Worm (Caenorhabditis elegans) whole organism, L4 larva: Measurements from ENCODE around the gene gcy-9.
A peak's percentile ranks its signal among the peaks of the same experiment; 100 is the strongest.

Source experiments
- F10B5.3 ChIP-seq: sonication (generic microtip); optimal IDR thresholded peaks from 2 replicates; lab custom pipeline; 2016; ENCODE audit warnings: mild to moderate bottlenecking, missing genetic modification characterization, missing compliant biosample characterization
- F26F4.8 ChIP-seq: fragments of 200-800 bp; sonication (Bioruptor generic); conservative IDR thresholded peaks from 2 replicates; pipeline ENCODE4 v1.3.6; 2022; ENCODE audit warnings: missing genetic modification characterization, missing compliant biosample characterization
- F44E2.7 ChIP-seq: fragments of 200-800 bp; sonication (Bioruptor generic); IDR thresholded peaks from 2 replicates; pipeline ENCODE4 v2.1.2; 2022; ENCODE audit warnings: missing genetic modification characterization, missing compliant biosample characterization
- F49E8.2 ChIP-seq: sonication (generic microtip); optimal IDR thresholded peaks from 2 replicates; lab custom pipeline; 2016; ENCODE audit warnings: missing compliant biosample characterization, mild to moderate bottlenecking, missing genetic modification characterization, borderline replicate concordance
- T26A8.4 ChIP-seq: fragments of 200-800 bp; sonication (Bioruptor generic); IDR thresholded peaks from 2 replicates; pipeline ENCODE4 v1.3.6; 2022; ENCODE audit warnings: missing genetic modification characterization, missing compliant biosample characterization
- Y105C5A.15 ChIP-seq: fragments of 200-800 bp; sonication (Bioruptor generic); IDR thresholded peaks from 2 replicates; pipeline ENCODE4 v1.3.6; 2022; ENCODE audit warnings: missing genetic modification characterization, missing compliant biosample characterization
- Y48G9A.11 ChIP-seq: fragments of 200-800 bp; sonication (Bioruptor generic); IDR thresholded peaks from 2 replicates; pipeline ENCODE4 v1.3.6; 2022; ENCODE audit warnings: missing genetic modification reagents, missing genetic modification characterization, missing compliant biosample characterization
- ama-1 ChIP-seq: fragments of 150-350 bp; optimal IDR thresholded peaks from 2 replicates; lab custom pipeline; 2014; ENCODE audit warnings: inconsistent platforms, mixed read lengths
- arid-1 ChIP-seq: fragments of 200-800 bp; sonication (Bioruptor generic); conservative IDR thresholded peaks from 2 replicates; pipeline ENCODE4 v1.3.6; 2022; ENCODE audit warnings: missing genetic modification reagents, missing genetic modification characterization, missing compliant biosample characterization
- attf-4 ChIP-seq: sonication (generic microtip); optimal IDR thresholded peaks from 3 replicates; lab custom pipeline; 2017; ENCODE audit warnings: missing biosample characterization, missing genetic modification characterization
- ceh-44 ChIP-seq: fragments of 200-800 bp; sonication (Bioruptor generic); IDR thresholded peaks from 2 replicates; pipeline ENCODE4 v1.3.6; 2022; ENCODE audit warnings: missing genetic modification reagents, missing genetic modification characterization, missing compliant biosample characterization
- daf-16 ChIP-seq, 3 experiments: sonication (generic microtip); optimal IDR thresholded peaks; 2 replicates each; lab custom pipeline; 2016 to 2017; ENCODE audit warnings: missing genetic modification characterization in 3 of 3, missing genetic modification reagents in 3 of 3, mild to moderate bottlenecking in 2 of 3, missing compliant biosample characterization in 2 of 3, missing biosample characterization in 1 of 3, moderate library complexity in 1 of 3
- daf-19 ChIP-seq: fragments of 200-800 bp; sonication (Bioruptor generic); conservative IDR thresholded peaks from 2 replicates; pipeline ENCODE4 v1.3.6; 2022; ENCODE audit warnings: missing genetic modification characterization, missing compliant biosample characterization
- dve-1 ChIP-seq: sonication (generic microtip); optimal IDR thresholded peaks from 2 replicates; lab custom pipeline; 2017; ENCODE audit warnings: antibody characterized with exemption, mild to moderate bottlenecking, missing genetic modification characterization, missing compliant biosample characterization; ENCODE audit not compliant: insufficient read depth
- egl-43 ChIP-seq: fragments of 200-800 bp; sonication (Bioruptor generic); IDR thresholded peaks from 2 replicates; pipeline ENCODE4 v1.3.6; 2022; ENCODE audit warnings: missing genetic modification reagents, missing genetic modification characterization, missing compliant biosample characterization
- gei-8 ChIP-seq: fragments of 200-800 bp; sonication (Bioruptor generic); optimal IDR thresholded peaks from 2 replicates; lab custom pipeline; 2018; ENCODE audit warnings: mild to moderate bottlenecking, missing genetic modification characterization, missing compliant biosample characterization
- hif-1 ChIP-seq, 2 experiments: sonication (generic microtip); optimal IDR thresholded peaks; 2 replicates each; lab custom pipeline; 2016 to 2017; ENCODE audit warnings: missing compliant biosample characterization in 2 of 2, missing genetic modification characterization in 2 of 2, missing genetic modification reagents in 2 of 2, missing genotype in 2 of 2, mild to moderate bottlenecking in 1 of 2
- hlh-11 ChIP-seq: fragments of 200-800 bp; sonication (Bioruptor generic); optimal IDR thresholded peaks from 2 replicates; lab custom pipeline; 2018; ENCODE audit warnings: mild to moderate bottlenecking, missing genetic modification characterization, missing compliant biosample characterization
- hlh-30 ChIP-seq: sonication (generic microtip); optimal IDR thresholded peaks from 2 replicates; lab custom pipeline; 2017; ENCODE audit warnings: antibody characterized with exemption, mild to moderate bottlenecking, missing genetic modification characterization, missing compliant biosample characterization; ENCODE audit not compliant: insufficient read depth
- hmg-1.1 ChIP-seq: fragments of 200-800 bp; sonication (Bioruptor generic); IDR thresholded peaks from 2 replicates; pipeline ENCODE4 v1.3.6; 2022; ENCODE audit warnings: missing genetic modification reagents, missing genetic modification characterization, missing compliant biosample characterization
- lin-13 ChIP-seq: fragments of 150-350 bp; optimal IDR thresholded peaks from 2 replicates; lab custom pipeline; 2014; ENCODE audit warnings: missing biosample characterization, missing genetic modification reagents, missing genetic modification characterization
- lin-38 ChIP-seq: fragments of 200-800 bp; sonication (Bioruptor generic); IDR thresholded peaks from 2 replicates; pipeline ENCODE4 v1.3.6; 2022; ENCODE audit warnings: missing genetic modification reagents, missing genetic modification characterization, missing compliant biosample characterization
- mep-1 ChIP-seq: fragments of 150-350 bp; sonication (generic microtip); optimal IDR thresholded peaks from 3 replicates; lab custom pipeline; 2014; ENCODE audit warnings: missing biosample characterization, missing genetic modification characterization
- mxl-2 ChIP-seq: fragments of 200-800 bp; sonication (Bioruptor generic); conservative IDR thresholded peaks from 2 replicates; pipeline ENCODE4 v1.3.6; 2022; ENCODE audit warnings: missing genetic modification reagents, missing genetic modification characterization, missing compliant biosample characterization
- nhr-10 ChIP-seq: fragments of 150-350 bp; optimal IDR thresholded peaks from 2 replicates; lab custom pipeline; 2014; ENCODE audit warnings: missing biosample characterization, missing genetic modification characterization
- nhr-11 ChIP-seq: fragments of 150-350 bp; optimal IDR thresholded peaks from 2 replicates; lab custom pipeline; 2014; ENCODE audit warnings: missing biosample characterization, missing genetic modification characterization
- nhr-28 ChIP-seq: fragments of 150-350 bp; optimal IDR thresholded peaks from 2 replicates; lab custom pipeline; 2014; ENCODE audit warnings: missing biosample characterization, missing genetic modification characterization
- nhr-77 ChIP-seq: fragments of 150-350 bp; optimal IDR thresholded peaks from 2 replicates; lab custom pipeline; 2014; ENCODE audit warnings: missing biosample characterization, missing genetic modification characterization
- php-3 ChIP-seq: fragments of 200-800 bp; sonication (Bioruptor generic); IDR thresholded peaks from 2 replicates; pipeline ENCODE4 v1.3.6; 2022; ENCODE audit warnings: missing genetic modification reagents, missing genetic modification characterization, missing compliant biosample characterization
- saeg-2 ChIP-seq: fragments of 200-800 bp; sonication (Bioruptor generic); IDR thresholded peaks from 2 replicates; pipeline ENCODE4 v1.3.6; 2022; ENCODE audit warnings: missing genetic modification reagents, missing genetic modification characterization, missing compliant biosample characterization
- skn-1 ChIP-seq: fragments of 150-350 bp; optimal IDR thresholded peaks from 2 replicates; lab custom pipeline; 2014; ENCODE audit warnings: missing biosample characterization, missing genetic modification characterization
- spr-3 ChIP-seq: fragments of 200-800 bp; sonication (Bioruptor generic); optimal IDR thresholded peaks from 2 replicates; lab custom pipeline; 2018; ENCODE audit warnings: mild to moderate bottlenecking, missing genetic modification characterization, missing compliant biosample characterization
- tra-1 ChIP-seq: fragments of 200-800 bp; sonication (Bioruptor generic); IDR thresholded peaks from 2 replicates; pipeline ENCODE4 v1.3.6; 2022; ENCODE audit warnings: missing genetic modification reagents, missing genetic modification characterization, missing compliant biosample characterization
- unc-62 ChIP-seq, 3 experiments: fragments of 150-350 bp in 1 of 3; sonication (generic microtip); optimal IDR thresholded peaks in 2 of 3; peaks in 1 of 3; 1 replicate in 1 of 3; 2 replicates in 2 of 3; lab custom pipeline; 2014 to 2017; ENCODE audit warnings: missing biosample characterization in 3 of 3, missing genetic modification characterization in 3 of 3, missing genetic modification reagents in 3 of 3, missing genotype in 1 of 3
- zip-11 ChIP-seq: fragments of 200-800 bp; sonication (Bioruptor generic); IDR thresholded peaks from 2 replicates; pipeline ENCODE4 v1.3.6; 2022; ENCODE audit warnings: missing genetic modification characterization, missing compliant biosample characterization
- zip-2 ChIP-seq: fragments of 150-350 bp; optimal IDR thresholded peaks from 2 replicates; lab custom pipeline; 2014; ENCODE audit warnings: missing biosample characterization, missing genetic modification characterization

The gcy-9 gene

DNA sequence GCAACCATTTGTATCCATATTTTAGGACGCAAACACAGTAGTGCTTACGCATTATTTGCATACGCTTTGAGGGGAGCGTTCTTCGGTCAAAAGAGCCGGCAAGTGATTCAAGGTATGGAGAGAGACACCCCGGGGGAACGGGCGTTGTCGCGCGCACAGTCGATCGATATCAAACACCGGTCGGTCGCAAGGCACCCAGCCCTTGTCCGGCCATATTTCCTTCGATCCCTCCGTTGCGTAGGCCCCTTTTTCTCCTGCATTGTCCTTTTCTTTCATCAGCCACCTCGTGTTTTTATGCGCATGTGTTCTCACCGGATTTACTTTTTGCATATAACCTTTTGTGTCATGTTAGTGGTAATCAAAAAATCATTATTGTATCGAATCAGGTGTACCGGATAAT is 28.3 kb upstream of the gcy-9 start (continued):
- no peak for TF ChIP-seq attf-4 (tag; lab: Kevin White, UChicago)

DNA sequence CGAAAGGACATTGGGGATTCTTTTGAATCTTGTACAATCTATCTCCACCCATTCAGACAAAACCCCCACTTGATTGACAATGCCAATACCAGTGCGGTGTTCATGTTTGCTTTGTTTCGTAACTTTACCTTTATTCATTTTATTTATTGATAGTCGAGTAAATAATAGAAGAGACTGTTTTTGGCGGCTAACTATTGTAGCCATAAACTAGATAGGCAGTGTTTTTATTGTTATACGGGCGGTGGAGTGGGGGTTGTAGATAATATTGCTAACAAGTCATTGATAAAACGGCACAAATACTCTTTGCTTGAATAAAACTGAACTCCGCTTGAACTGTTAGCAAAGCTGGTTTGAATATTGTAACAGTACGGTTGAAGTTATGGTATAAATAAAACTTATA is 27.2 kb upstream of the gcy-9 start:
- TF ChIP-seq spr-3 (GFP tag; lab: Kevin White, UChicago) (no peak), daf-16 (GFP tag; optimal IDR thresholded peaks at IDR 0.05; lab: Kevin White, UChicago) (no peak), daf-16 (tag; optimal IDR thresholded peaks at IDR 0.05; lab: Kevin White, UChicago) (peak; percentile 83), mxl-2 (GFP tag; lab: Robert Waterston, UW) (no peak), gei-8 (GFP tag; lab: Kevin White, UChicago) (no peak), ceh-44 (GFP tag; lab: Robert Waterston, UW) (no peak), tra-1 (no peak), hmg-1.1 (GFP tag; lab: Robert Waterston, UW) (no peak), F10B5.3 (tag; lab: Kevin White, UChicago) (no peak), unc-62 (GFP tag; optimal IDR thresholded peaks at IDR 0.05 in 1 of 2; lab: Kevin White, UChicago) (no peak), unc-62 (tag; optimal IDR thresholded peaks at IDR 0.05; lab: Kevin White, UChicago) (no peak), lin-13 (GFP tag; lab: Kevin White, UChicago) (no peak), daf-19 (GFP tag; lab: Robert Waterston, UW) (no peak), nhr-10 (tag; lab: Kevin White, UChicago) (no peak), nhr-11 (no peak), lin-38 (GFP tag; lab: Robert Waterston, UW) (no peak), Y105C5A.15 (no peak), hlh-11 (tag; lab: Kevin White, UChicago) (peak; percentile 4), egl-43 (no peak), dve-1 (tag; lab: Kevin White, UChicago) (peak; percentile 61), arid-1 (GFP tag; lab: Robert Waterston, UW) (no peak), hif-1 (tag; optimal IDR thresholded peaks at IDR 0.05; lab: Kevin White, UChicago) (no peak), saeg-2 (GFP tag; lab: Robert Waterston, UW) (no peak), php-3 (GFP tag; lab: Robert Waterston, UW) (peak; percentile 71), nhr-77 (tag; lab: Kevin White, UChicago) (no peak), zip-2 (tag; lab: Kevin White, UChicago) (no peak), zip-11 (GFP tag; lab: Robert Waterston, UW) (no peak), F44E2.7 (GFP tag; lab: Robert Waterston, UW) (no peak), hlh-30 (tag; lab: Kevin White, UChicago) (no peak), nhr-28 (tag; lab: Kevin White, UChicago) (peak; percentile 51)
- TF ChIP-seq, all 104 proteins: peak for 5

DNA sequence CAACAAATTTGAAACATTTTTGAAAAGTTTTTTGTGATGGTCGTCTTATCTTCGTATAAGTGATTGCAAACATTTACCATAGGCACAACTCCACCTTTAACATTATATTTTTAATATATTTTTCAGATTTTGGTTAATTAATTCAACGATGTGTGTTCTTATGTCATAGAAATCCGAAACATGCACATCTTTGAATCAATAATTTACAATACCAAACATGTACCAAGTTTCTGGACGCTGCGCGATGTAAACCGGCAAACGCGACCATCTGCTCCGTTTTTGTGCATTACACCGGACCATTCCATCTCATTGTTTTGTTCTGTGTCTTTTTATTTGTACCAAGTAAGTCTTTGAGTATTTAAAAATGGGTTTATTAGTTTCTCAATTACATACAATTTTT is 19.8 kb upstream of the gcy-9 start, which contains the start of gene pgp-4:
Gene pgp-4 (plus strand): TSS at position 301 of the 400 bp plus-strand sequence.
- no peak for TF ChIP-seq T26A8.4
- TF ChIP-seq F26F4.8 (GFP tag; lab: Robert Waterston, UW) = no peak
- TF ChIP-seq Y48G9A.11 (GFP tag; lab: Robert Waterston, UW) = no peak
- TF ChIP-seq arid-1 (GFP tag; lab: Robert Waterston, UW) = no peak
- no peak for TF ChIP-seq F49E8.2 (tag; lab: Kevin White, UChicago)
- no peak for TF ChIP-seq mep-1 (tag; lab: Kevin White, UChicago)
- TF ChIP-seq ama-1 (lab: Kevin White, UChicago) = no peak
- TF ChIP-seq skn-1 = no peak
